Worm (Caenorhabditis elegans) whole organism, L4/young adult: ENCODE data around the gene col-148.

Experiments
- W03F9.2 ChIP-seq: fragments of 150-350 bp; optimal IDR thresholded peaks from 2 replicates; lab custom pipeline; 2014; ENCODE audit warnings: missing biosample characterization, missing genetic modification characterization
- dao-5 ChIP-seq: sonication (generic microtip); optimal IDR thresholded peaks from 2 replicates; lab custom pipeline; 2016; ENCODE audit warnings: missing genotype, missing genetic modification characterization, moderate library complexity, missing compliant biosample characterization
- him-1 ChIP-seq: sonication (generic microtip); optimal IDR thresholded peaks from 2 replicates; lab custom pipeline; 2016; ENCODE audit warnings: missing genotype, missing genetic modification reagents, missing genetic modification characterization, missing compliant biosample characterization

ce11 chrV:10227333-10227732, 14.2 kb upstream of the col-148 start, which contains the start of gene ttr-19:
- TF ChIP-seq dao-5 (tag; lab: Kevin White, UChicago): no peak
- TF ChIP-seq him-1: no peak
- TF ChIP-seq W03F9.2 (tag; lab: Kevin White, UChicago): no peak
